Fruit fly (Drosophila melanogaster) whole organism, prepupa: ENCODE measurements around the gene Hr96.

ENCODE experiments used
- Blimp-1 ChIP-seq: fragments of 200-800 bp; sonication (Bioruptor generic); optimal IDR thresholded peaks from 3 replicates; lab custom pipeline; 2017; ENCODE audit warnings: missing biosample characterization, missing genetic modification characterization, mild to moderate bottlenecking, moderate library complexity, missing genetic modification reagents
- CG11294 ChIP-seq: fragments of 200-800 bp; sonication (Bioruptor generic); IDR thresholded peaks from 2 replicates; pipeline ENCODE4 v1.3.6; 2022; ENCODE audit warnings: missing biosample characterization, missing genetic modification characterization
- CG11762 ChIP-seq: fragments of 200-800 bp; sonication (Bioruptor generic); optimal IDR thresholded peaks from 3 replicates; lab custom pipeline; 2016; ENCODE audit warnings: missing biosample characterization, missing genetic modification characterization; ENCODE audit not compliant: insufficient read depth
- CG1621 ChIP-seq: fragments of 200-800 bp; sonication (Bioruptor generic); optimal IDR thresholded peaks from 3 replicates; lab custom pipeline; 2018; ENCODE audit warnings: missing biosample characterization, mild to moderate bottlenecking, missing genetic modification characterization
- CG16779 ChIP-seq: fragments of 200-800 bp; sonication (Bioruptor generic); optimal IDR thresholded peaks from 3 replicates; lab custom pipeline; 2017; ENCODE audit warnings: missing biosample characterization, mild to moderate bottlenecking, missing genetic modification characterization
- CG31627 ChIP-seq: fragments of 200-800 bp; sonication (Bioruptor generic); optimal IDR thresholded peaks from 3 replicates; lab custom pipeline; 2016; ENCODE audit warnings: missing biosample characterization, missing genetic modification characterization
- CG32006 ChIP-seq: fragments of 200-800 bp; sonication (Bioruptor generic); optimal IDR thresholded peaks from 3 replicates; lab custom pipeline; 2017; ENCODE audit warnings: missing biosample characterization, mild to moderate bottlenecking, missing genetic modification characterization
- CG3919 ChIP-seq: fragments of 200-800 bp; sonication (Bioruptor generic); optimal IDR thresholded peaks from 3 replicates; lab custom pipeline; 2016; ENCODE audit warnings: missing biosample characterization, missing genetic modification characterization
- CG6163 ChIP-seq: fragments of 200-800 bp; sonication (Bioruptor generic); IDR thresholded peaks from 3 replicates; pipeline ENCODE4 v1.3.6; 2022; ENCODE audit warnings: missing biosample characterization, missing genetic modification characterization
- CG6276 ChIP-seq: fragments of 200-800 bp; sonication (Bioruptor generic); optimal IDR thresholded peaks from 2 replicates; lab custom pipeline; 2017; ENCODE audit warnings: missing biosample characterization, mild to moderate bottlenecking, missing genetic modification characterization
- CG6854 ChIP-seq: fragments of 200-800 bp; sonication (Bioruptor generic); optimal IDR thresholded peaks from 2 replicates; lab custom pipeline; 2017; ENCODE audit warnings: missing biosample characterization, mild to moderate bottlenecking, missing genetic modification characterization
- CG7368 ChIP-seq: fragments of 200-800 bp; sonication (Bioruptor generic); optimal IDR thresholded peaks from 3 replicates; lab custom pipeline; 2016; ENCODE audit warnings: missing biosample characterization, missing genetic modification characterization
- CG8119 ChIP-seq: fragments of 200-800 bp; sonication (Bioruptor generic); IDR thresholded peaks from 3 replicates; pipeline ENCODE4 v1.3.6; 2022; ENCODE audit warnings: missing biosample characterization, missing genetic modification characterization
- CG8632 ChIP-seq: fragments of 200-800 bp; sonication (Bioruptor generic); optimal IDR thresholded peaks from 3 replicates; lab custom pipeline; 2016; ENCODE audit warnings: missing biosample characterization, missing genetic modification characterization
- Eip75B ChIP-seq: fragments of 200-800 bp; sonication (Bioruptor generic); optimal IDR thresholded peaks from 3 replicates; lab custom pipeline; 2016; ENCODE audit warnings: missing biosample characterization, missing genetic modification characterization
- Eip78C ChIP-seq: fragments of 200-800 bp; sonication (Bioruptor generic); peaks from one replicate; lab custom pipeline; 2016; ENCODE audit warnings: missing biosample characterization, missing genetic modification characterization
- Eip93F ChIP-seq: fragments of 200-800 bp; sonication (Bioruptor generic); optimal IDR thresholded peaks from 2 replicates; lab custom pipeline; 2016; ENCODE audit warnings: missing biosample characterization, mild to moderate bottlenecking, missing genetic modification characterization
- Ets96B ChIP-seq: fragments of 200-800 bp; optimal IDR thresholded peaks from 2 replicates; lab custom pipeline; 2019; ENCODE audit warnings: missing biosample characterization, mild to moderate bottlenecking, missing genetic modification characterization, moderate library complexity
- Gug ChIP-seq: fragments of 200-800 bp; sonication (Bioruptor generic); IDR thresholded peaks from 2 replicates; pipeline ENCODE4 v1.3.6; 2022; ENCODE audit warnings: missing biosample characterization, missing genetic modification characterization
- Hr39 ChIP-seq: fragments of 200-800 bp; sonication (Bioruptor generic); optimal IDR thresholded peaks from 2 replicates; lab custom pipeline; 2016; ENCODE audit warnings: missing biosample characterization, missing genetic modification characterization
- Lpt ChIP-seq: fragments of 200-800 bp; sonication (Bioruptor generic); optimal IDR thresholded peaks from 3 replicates; lab custom pipeline; 2016; ENCODE audit warnings: missing biosample characterization, missing genetic modification characterization
- Met ChIP-seq: fragments of 200-800 bp; sonication (Bioruptor generic); optimal IDR thresholded peaks from 3 replicates; lab custom pipeline; 2016; ENCODE audit warnings: missing biosample characterization, missing genetic modification characterization
- Sox102F ChIP-seq: fragments of 200-800 bp; sonication (Bioruptor generic); optimal IDR thresholded peaks from 2 replicates; lab custom pipeline; 2016; ENCODE audit warnings: missing biosample characterization, mild to moderate bottlenecking, missing genetic modification characterization
- Sox14 ChIP-seq: fragments of 200-800 bp; sonication (Bioruptor generic); optimal IDR thresholded peaks from 3 replicates; lab custom pipeline; 2016; ENCODE audit warnings: missing biosample characterization, missing genetic modification characterization
- achi ChIP-seq: fragments of 200-800 bp; sonication (Bioruptor generic); optimal IDR thresholded peaks from 3 replicates; lab custom pipeline; 2016; ENCODE audit warnings: missing biosample characterization, missing genetic modification characterization
- acj6 ChIP-seq: fragments of 200-800 bp; sonication (Bioruptor generic); optimal IDR thresholded peaks from 3 replicates; lab custom pipeline; 2016; ENCODE audit warnings: missing biosample characterization, missing genetic modification characterization
- cyc ChIP-seq: fragments of 200-800 bp; sonication (Bioruptor generic); optimal IDR thresholded peaks from 3 replicates; lab custom pipeline; 2016; ENCODE audit warnings: missing biosample characterization, missing genetic modification characterization
- dac ChIP-seq: fragments of 200-800 bp; sonication (Bioruptor generic); optimal IDR thresholded peaks from 2 replicates; lab custom pipeline; 2017; ENCODE audit warnings: missing biosample characterization, mild to moderate bottlenecking, missing genetic modification characterization
- dsx ChIP-seq: fragments of 200-800 bp; optimal IDR thresholded peaks from 3 replicates; lab custom pipeline; 2019; ENCODE audit warnings: missing biosample characterization, mild to moderate bottlenecking, missing genetic modification characterization, moderate library complexity; ENCODE audit not compliant: poor library complexity, severe bottlenecking
- esn ChIP-seq: fragments of 200-800 bp; sonication (Bioruptor generic); optimal IDR thresholded peaks from 2 replicates; lab custom pipeline; 2016; ENCODE audit warnings: missing biosample characterization, mild to moderate bottlenecking, missing genetic modification characterization, moderate library complexity
- fd85E ChIP-seq: fragments of 200-800 bp; sonication (Bioruptor generic); optimal IDR thresholded peaks from 3 replicates; lab custom pipeline; 2016; ENCODE audit warnings: missing biosample characterization, missing genetic modification characterization
- fkh ChIP-seq: fragments of 200-800 bp; sonication (Bioruptor generic); optimal IDR thresholded peaks from 3 replicates; lab custom pipeline; 2017; ENCODE audit warnings: missing biosample characterization, mild to moderate bottlenecking, missing genetic modification characterization, moderate library complexity
- lz ChIP-seq: fragments of 200-800 bp; sonication (Bioruptor generic); optimal IDR thresholded peaks from 3 replicates; lab custom pipeline; 2016; ENCODE audit warnings: missing biosample characterization, missing genetic modification characterization
- spab ChIP-seq: fragments of 200-800 bp; sonication (Bioruptor generic); optimal IDR thresholded peaks from 2 replicates; lab custom pipeline; 2017; ENCODE audit warnings: missing biosample characterization, mild to moderate bottlenecking, missing genetic modification characterization, missing genetic modification reagents
- ss ChIP-seq, 2 experiments: fragments of 200-800 bp; sonication (Bioruptor generic); optimal IDR thresholded peaks; 2 replicates in 1 of 2; 3 replicates in 1 of 2; lab custom pipeline; 2017 to 2018; ENCODE audit warnings: mild to moderate bottlenecking in 2 of 2, missing biosample characterization in 2 of 2, missing genetic modification characterization in 2 of 2, moderate library complexity in 1 of 2
- svp ChIP-seq: fragments of 200-800 bp; sonication (Bioruptor generic); peaks from one replicate; lab custom pipeline; 2016; ENCODE audit warnings: missing biosample characterization, missing genetic modification characterization
- vri ChIP-seq: fragments of 200-800 bp; sonication (Bioruptor generic); optimal IDR thresholded peaks from 3 replicates; lab custom pipeline; 2016; ENCODE audit warnings: missing biosample characterization, mild to moderate bottlenecking, missing genetic modification characterization

Hr96 gene

dm6 chr3R:25049383-25049741, 24.3 kb downstream of the Hr96 start, which contains the start of gene CG11791:
TSS of gene CG11791 (plus strand) at chr3R:25049616.
- TF ChIP-seq CG6163 (GFP tag; lab: Robert Waterston, UW) (no peak), Eip78C (GFP tag; lab: Kevin White, UChicago) (no peak), fkh (no peak), Gug (no peak), CG32006 (no peak), Sox102F (GFP tag; lab: Kevin White, UChicago) (no peak), ss (GFP tag; optimal IDR thresholded peaks at IDR 0.05; lab: Kevin White, UChicago) (no peak), svp (GFP tag; lab: Kevin White, UChicago) (no peak), acj6 (no peak), CG1621 (no peak), CG11762 (GFP tag; lab: Kevin White, UChicago) (no peak), Blimp-1 (GFP tag; lab: Kevin White, UChicago) (no peak)

dm6 chr3R:25049742-25050517, 24.9 kb downstream of the Hr96 start:
- TF ChIP-seq Gug: no peak
- peak; percentile 31 for TF ChIP-seq CG3919 (GFP tag; lab: Kevin White, UChicago)
- TF ChIP-seq Blimp-1 (GFP tag; lab: Kevin White, UChicago): peak; percentile 54
- peak; percentile 31 for TF ChIP-seq Met (GFP tag; lab: Kevin White, UChicago)
- TF ChIP-seq CG6276 (GFP tag; lab: Kevin White, UChicago): peak; percentile 35
- peak; percentile 77 for TF ChIP-seq vri
- TF ChIP-seq achi (GFP tag; lab: Kevin White, UChicago): no peak
- peak; percentile 47 for TF ChIP-seq Sox14 (GFP tag; lab: Kevin White, UChicago)
- TF ChIP-seq Eip93F (GFP tag; lab: Kevin White, UChicago): peak; percentile 80
- peak; percentile 66 for TF ChIP-seq CG6854 (GFP tag; lab: Kevin White, UChicago)
- peak; percentile 42 for TF ChIP-seq CG1621
- TF ChIP-seq CG6163 (GFP tag; lab: Robert Waterston, UW): no peak
- TF ChIP-seq esn (GFP tag; lab: Kevin White, UChicago): peak; percentile 42
- no peak for TF ChIP-seq CG11294
- peak; percentile 71 to 75 for TF ChIP-seq ss (GFP tag; optimal IDR thresholded peaks at IDR 0.05; lab: Kevin White, UChicago)
- peak; percentile 8 for TF ChIP-seq dsx (GFP tag; lab: Kevin White, UChicago)
- TF ChIP-seq fd85E (GFP tag; lab: Kevin White, UChicago): peak; percentile 79
- no peak for TF ChIP-seq lz (GFP tag; lab: Kevin White, UChicago)
- peak; percentile 37 for TF ChIP-seq Sox102F (GFP tag; lab: Kevin White, UChicago)
- no peak for TF ChIP-seq dac
- peak; percentile 34 for TF ChIP-seq spab
- peak; percentile 16 for TF ChIP-seq Eip75B (GFP tag; lab: Kevin White, UChicago)
- TF ChIP-seq Lpt (GFP tag; lab: Kevin White, UChicago): peak; percentile 69
- TF ChIP-seq CG11762 (GFP tag; lab: Kevin White, UChicago): no peak
- peak; percentile 14 for TF ChIP-seq Ets96B (tag; lab: Kevin White, UChicago)
- peak; percentile 35 for TF ChIP-seq fkh
- peak; percentile 89 for TF ChIP-seq Eip78C (GFP tag; lab: Kevin White, UChicago)
- TF ChIP-seq Hr39: no peak
- no peak for TF ChIP-seq acj6
- peak; percentile 5 for TF ChIP-seq CG7368 (GFP tag; lab: Kevin White, UChicago)
- TF ChIP-seq cyc (GFP tag; lab: Kevin White, UChicago): no peak
- no peak for TF ChIP-seq CG8632 (GFP tag; lab: Kevin White, UChicago)
- TF ChIP-seq CG31627 (GFP tag; lab: Kevin White, UChicago): no peak

dm6 chr3R:25050649-25051048, 25.6 kb downstream of the Hr96 start:
- peak; percentile 0 for TF ChIP-seq fkh
- no peak for TF ChIP-seq CG7368 (GFP tag; lab: Kevin White, UChicago)
- TF ChIP-seq CG8119: no peak
- no peak for TF ChIP-seq CG16779 (tag; lab: Kevin White, UChicago)
